Fruit fly (Drosophila melanogaster): ENCODE data around the gene eIF3f1.

eIF3f1 gene

dm6 chr3R:4745544-4745943 lies 31.6 kb upstream of the eIF3f1 start:
- no peak for TF ChIP-seq zf30C (GFP tag; optimal IDR thresholded peaks at IDR 0.05)
- TF ChIP-seq CG8290 (GFP tag; optimal IDR thresholded peaks at IDR 0.05): no peak
- no peak for TF ChIP-seq CG8290 (tag; optimal IDR thresholded peaks at IDR 0.05)
- TF ChIP-seq Jarid2 (GFP tag; optimal IDR thresholded peaks at IDR 0.05): no peak
- no peak for TF ChIP-seq Meics (GFP tag; optimal IDR thresholded peaks at IDR 0.05)
- TF ChIP-seq dpn (GFP tag; optimal IDR thresholded peaks at IDR 0.05): no peak
- no peak for TF ChIP-seq CG4328 (GFP tag; optimal IDR thresholded peaks at IDR 0.05)
- no peak for TF ChIP-seq tin (GFP tag; optimal IDR thresholded peaks at IDR 0.05)
- no peak for TF ChIP-seq CG8944 (GFP tag; optimal IDR thresholded peaks at IDR 0.05)
- peak; percentile 77 for TF ChIP-seq Hr39 (optimal IDR thresholded peaks at IDR 0.05)
- TF ChIP-seq bcd (GFP tag; optimal IDR thresholded peaks at IDR 0.05): no peak
- no peak for TF ChIP-seq CG3065 (GFP tag; optimal IDR thresholded peaks at IDR 0.05)
- peak in 1 of 3 experiments; percentile 79 for TF ChIP-seq Stat92E (GFP tag; optimal IDR thresholded peaks at IDR 0.05)
- no peak for TF ChIP-seq Xrp1 (GFP tag; IDR thresholded peaks at IDR 0.05)
- no peak for TF ChIP-seq CG10462 (GFP tag; optimal IDR thresholded peaks at IDR 0.05)
- no peak for TF ChIP-seq CG34422 (GFP tag; IDR thresholded peaks at IDR 0.05)

- TF ChIP-seq CG10959 (GFP tag; IDR thresholded peaks at IDR 0.05) (no peak), CG14860 (GFP tag; IDR thresholded peaks at IDR 0.05; ENCODE audit: partially characterized antibody) (peak; percentile 76), BEAF-32 (GFP tag; optimal IDR thresholded peaks at IDR 0.05) (no peak), Nf-YA (GFP tag; IDR thresholded peaks at IDR 0.05) (no peak), bsh (GFP tag; optimal IDR thresholded peaks at IDR 0.05) (peak in 1 of 2 experiments; percentile 93), CG8281 (tag; optimal IDR thresholded peaks at IDR 0.05) (no peak), Atf3 (GFP tag; optimal IDR thresholded peaks at IDR 0.05) (no peak), kah (GFP tag; optimal IDR thresholded peaks at IDR 0.05) (no peak), vnd (GFP tag; IDR thresholded peaks at IDR 0.05; ENCODE audit: partially characterized antibody) (peak; percentile 67; the same call in 2 of the 3 replicates), HLH4C (GFP tag; IDR thresholded peaks at IDR 0.05; ENCODE audit: partially characterized antibody) (peak; percentile 84), cg (GFP tag; optimal IDR thresholded peaks at IDR 0.05) (peak; percentile 2), CG3065 (GFP tag; optimal IDR thresholded peaks at IDR 0.05) (no peak), tna (GFP tag; IDR thresholded peaks at IDR 0.05; ENCODE audit: partially characterized antibody) (peak; percentile 83), CG6791 (GFP tag; IDR thresholded peaks at IDR 0.05; ENCODE audit: partially characterized antibody) (peak; percentile 82), onecut (GFP tag; IDR thresholded peaks at IDR 0.05) (peak; percentile 8; the same call in 1 of the 2 replicates), ftz-f1 (GFP tag; optimal IDR thresholded peaks at IDR 0.05) (no peak), Chrac-16 (GFP tag; optimal IDR thresholded peaks at IDR 0.05) (no peak), CG12744 (GFP tag; optimal IDR thresholded peaks at IDR 0.05) (no peak), sug (tag; optimal IDR thresholded peaks at IDR 0.05) (no peak), Drgx (GFP tag; IDR thresholded peaks at IDR 0.05) (peak; percentile 64), HLHmδ (GFP tag; optimal IDR thresholded peaks at IDR 0.05) (no peak), bbx (GFP tag; IDR thresholded peaks at IDR 0.05; ENCODE audit: partially characterized antibody) (peak; percentile 69), D19B (GFP tag; optimal IDR thresholded peaks at IDR 0.05) (peak; percentile 67), ato (GFP tag; IDR thresholded peaks at IDR 0.05; ENCODE audit: partially characterized antibody) (peak; percentile 19; the same call in 1 of the 2 replicates), nerfin-2 (GFP tag; IDR thresholded peaks at IDR 0.05; ENCODE audit: partially characterized antibody) (peak; percentile 83), CG2199 (GFP tag; IDR thresholded peaks at IDR 0.05) (peak; percentile 45; the same call in 1 of the 3 replicates), CG12942 (GFP tag; optimal IDR thresholded peaks at IDR 0.05) (no peak), pan (optimal IDR thresholded peaks at IDR 0.05) (no peak), pan (GFP tag; optimal IDR thresholded peaks at IDR 0.05 in 1 of 2, IDR thresholded peaks at IDR 0.05 in 1 of 2) (peak in 1 of 2 experiments; percentile 16), CG33213 (GFP tag; optimal IDR thresholded peaks at IDR 0.05) (no peak), CG6854 (GFP tag; optimal IDR thresholded peaks at IDR 0.05) (no peak), inv (GFP tag; IDR thresholded peaks at IDR 0.05; ENCODE audit: partially characterized antibody) (peak; percentile 16; the same call in 1 of the 2 replicates)
These were observed 26.9 kb upstream of the eIF3f1 start for dm6 chr3R:4740592-4741500.

Measured in whole organism, embryonic.